Fruit fly (Drosophila melanogaster) whole organism, embryonic: Measurements from ENCODE around the gene Tsp2A.

ENCODE experiments used
- CG10543 ChIP-seq: fragments of 200-800 bp; sonication (Bioruptor generic); optimal IDR thresholded peaks from 3 replicates; lab custom pipeline; 2017; ENCODE audit warnings: missing biosample characterization, mild to moderate bottlenecking, missing genetic modification characterization, moderate library complexity
- CG10565 ChIP-seq: fragments of 200-800 bp; sonication (Bioruptor generic); optimal IDR thresholded peaks from 3 replicates; lab custom pipeline; 2016; ENCODE audit warnings: missing biosample characterization, mild to moderate bottlenecking, missing genetic modification characterization
- CG14710 ChIP-seq: fragments of 200-800 bp; sonication (Bioruptor generic); optimal IDR thresholded peaks from 3 replicates; lab custom pipeline; 2019; ENCODE audit warnings: missing biosample characterization, mild to moderate bottlenecking, missing genetic modification characterization, moderate library complexity
- CG14860 ChIP-seq: fragments of 200-800 bp; sonication (Bioruptor generic); IDR thresholded peaks from 3 replicates; pipeline ENCODE4 v1.3.6; 2022; ENCODE audit warnings: missing biosample characterization, missing genetic modification characterization; ENCODE audit not compliant: partially characterized antibody
- CG14965 ChIP-seq: fragments of 200-800 bp; sonication (Bioruptor generic); optimal IDR thresholded peaks from 2 replicates; lab custom pipeline; 2016; ENCODE audit warnings: missing biosample characterization, missing genetic modification characterization, borderline replicate concordance
- CG16779 ChIP-seq: fragments of 200-800 bp; sonication (Bioruptor generic); IDR thresholded peaks from 2 replicates; pipeline ENCODE4 v1.3.6; 2022; ENCODE audit warnings: missing biosample characterization, missing genetic modification characterization
- CG18262 ChIP-seq: fragments of 200-800 bp; optimal IDR thresholded peaks from 3 replicates; lab custom pipeline; 2019; ENCODE audit warnings: missing biosample characterization, mild to moderate bottlenecking, missing genetic modification characterization, moderate library complexity
- CG4360 ChIP-seq: fragments of 200-800 bp; sonication (Bioruptor generic); IDR thresholded peaks from 2 replicates; pipeline ENCODE4 v1.3.6; 2022; ENCODE audit warnings: missing biosample characterization, missing genetic modification characterization
- CG5180 ChIP-seq: fragments of 200-800 bp; sonication (Bioruptor generic); optimal IDR thresholded peaks from 3 replicates; lab custom pipeline; 2017; ENCODE audit warnings: missing biosample characterization, missing genetic modification characterization, mild to moderate bottlenecking, moderate library complexity, missing genetic modification reagents
- Deaf1 ChIP-seq: fragments of 200-800 bp; optimal IDR thresholded peaks from 3 replicates; lab custom pipeline; 2019; ENCODE audit warnings: missing biosample characterization, mild to moderate bottlenecking, missing genetic modification characterization, moderate library complexity
- Dref ChIP-seq: fragments of 200-800 bp; sonication (Bioruptor generic); IDR thresholded peaks from 2 replicates; pipeline ENCODE4 v1.3.6; 2022; ENCODE audit warnings: missing biosample characterization, missing genetic modification characterization
- GATAe ChIP-seq: fragments of 200-800 bp; sonication (Bioruptor generic); conservative IDR thresholded peaks from 2 replicates; pipeline ENCODE4 v1.3.6; 2022; ENCODE audit warnings: missing biosample characterization, missing genetic modification characterization
- HLH54F ChIP-seq: fragments of 200-800 bp; sonication (Bioruptor generic); optimal IDR thresholded peaks from 3 replicates; lab custom pipeline; 2016; ENCODE audit warnings: missing biosample characterization, missing genetic modification characterization
- HmgZ ChIP-seq: fragments of 200-800 bp; sonication (Bioruptor generic); optimal IDR thresholded peaks from 2 replicates; lab custom pipeline; 2018; ENCODE audit warnings: missing biosample characterization, mild to moderate bottlenecking, missing genetic modification characterization
- Mrtf ChIP-seq: fragments of 200-800 bp; sonication (Bioruptor generic); IDR thresholded peaks from 3 replicates; pipeline ENCODE4 v1.3.6; 2022; ENCODE audit warnings: missing biosample characterization, missing genetic modification characterization
- NFAT ChIP-seq: fragments of 200-800 bp; sonication (Bioruptor generic); IDR thresholded peaks from 2 replicates; pipeline ENCODE4 v1.3.6; 2022; ENCODE audit warnings: missing biosample characterization, missing genetic modification characterization
- ap ChIP-seq: fragments of 200-800 bp; sonication (Bioruptor generic); IDR thresholded peaks from 2 replicates; pipeline ENCODE4 v1.3.6; 2022; ENCODE audit warnings: missing biosample characterization, missing genetic modification characterization
- bowl ChIP-seq: fragments of 200-800 bp; sonication (Bioruptor generic); IDR thresholded peaks from 2 replicates; pipeline ENCODE4 v1.3.6; 2022; ENCODE audit warnings: missing biosample characterization, missing genetic modification characterization
- bsh ChIP-seq, 2 experiments: fragments of 200-800 bp; sonication (Bioruptor generic); optimal IDR thresholded peaks; 2 replicates each; lab custom pipeline; 2017 to 2018; ENCODE audit warnings: mild to moderate bottlenecking in 2 of 2, missing biosample characterization in 2 of 2, missing genetic modification characterization in 2 of 2, moderate library complexity in 1 of 2
- chinmo ChIP-seq: fragments of 200-800 bp; sonication (Bioruptor generic); IDR thresholded peaks from 4 replicates; pipeline ENCODE4 v1.3.6; 2022; ENCODE audit warnings: missing biosample characterization, missing genetic modification characterization; ENCODE audit not compliant: partially characterized antibody
- crol ChIP-seq: fragments of 200-800 bp; sonication (Bioruptor generic); IDR thresholded peaks from 2 replicates; pipeline ENCODE4 v1.3.6; 2022; ENCODE audit warnings: missing biosample characterization, missing genetic modification characterization
- da ChIP-seq: fragments of 200-800 bp; sonication (Bioruptor generic); optimal IDR thresholded peaks from 2 replicates; lab custom pipeline; 2016; ENCODE audit warnings: missing biosample characterization, missing genetic modification characterization
- dati ChIP-seq: fragments of 200-800 bp; sonication (Bioruptor generic); IDR thresholded peaks from 2 replicates; pipeline ENCODE4 v1.3.6; 2022; ENCODE audit warnings: missing biosample characterization, missing genetic modification characterization
- exex ChIP-seq: fragments of 200-800 bp; sonication (Bioruptor generic); optimal IDR thresholded peaks from 4 replicates; lab custom pipeline; 2018; ENCODE audit warnings: missing biosample characterization, mild to moderate bottlenecking, missing genetic modification characterization, moderate library complexity
- fd3F ChIP-seq: fragments of 200-800 bp; sonication (Bioruptor generic); optimal IDR thresholded peaks from 2 replicates; lab custom pipeline; 2018; ENCODE audit warnings: missing biosample characterization, mild to moderate bottlenecking, missing genetic modification characterization, moderate library complexity
- grn ChIP-seq: fragments of 200-800 bp; sonication (Bioruptor generic); optimal IDR thresholded peaks from 3 replicates; lab custom pipeline; 2017; ENCODE audit warnings: missing biosample characterization, missing genetic modification characterization
- jigr1 ChIP-seq: fragments of 200-800 bp; sonication (Bioruptor generic); IDR thresholded peaks from 3 replicates; pipeline ENCODE4 v1.3.6; 2022; ENCODE audit warnings: missing biosample characterization, missing genetic modification characterization
- kay ChIP-seq: fragments of 200-800 bp; sonication (Bioruptor generic); optimal IDR thresholded peaks from 2 replicates; lab custom pipeline; 2016; ENCODE audit warnings: missing biosample characterization, missing genetic modification characterization
- lab ChIP-seq: fragments of 200-800 bp; sonication (Bioruptor generic); optimal IDR thresholded peaks from 3 replicates; lab custom pipeline; 2017; ENCODE audit warnings: missing biosample characterization, missing genetic modification characterization, mild to moderate bottlenecking, moderate library complexity, missing genetic modification reagents
- mirr ChIP-seq: fragments of 200-800 bp; sonication (Bioruptor generic); optimal IDR thresholded peaks from 3 replicates; lab custom pipeline; 2018; ENCODE audit warnings: missing biosample characterization, mild to moderate bottlenecking, missing genetic modification characterization
- nom ChIP-seq: fragments of 200-800 bp; sonication (Bioruptor generic); optimal IDR thresholded peaks from 2 replicates; lab custom pipeline; 2017; ENCODE audit warnings: missing biosample characterization, missing genetic modification characterization, mild to moderate bottlenecking, moderate library complexity, missing genetic modification reagents
- oc ChIP-seq: fragments of 200-800 bp; sonication (Bioruptor generic); optimal IDR thresholded peaks from 2 replicates; lab custom pipeline; 2018; ENCODE audit warnings: missing biosample characterization, mild to moderate bottlenecking, missing genetic modification characterization, moderate library complexity
- otp ChIP-seq: fragments of 200-800 bp; sonication (Bioruptor generic); IDR thresholded peaks from 3 replicates; pipeline ENCODE4, ENCODE4 v1.3.6; 2022; ENCODE audit warnings: missing biosample characterization, missing genetic modification characterization
- pum ChIP-seq: fragments of 200-800 bp; sonication (Bioruptor generic); optimal IDR thresholded peaks from 2 replicates; lab custom pipeline; 2016; ENCODE audit warnings: missing biosample characterization, missing genetic modification characterization
- sd ChIP-seq: fragments of 200-800 bp; sonication (Bioruptor generic); optimal IDR thresholded peaks from 3 replicates; lab custom pipeline; 2018; ENCODE audit warnings: missing biosample characterization, mild to moderate bottlenecking, missing genetic modification characterization, moderate library complexity
- slou ChIP-seq: fragments of 200-800 bp; sonication (Bioruptor generic); optimal IDR thresholded peaks from 3 replicates; lab custom pipeline; 2016; ENCODE audit warnings: missing biosample characterization, missing genetic modification characterization
- sob ChIP-seq: fragments of 200-800 bp; sonication (Bioruptor generic); IDR thresholded peaks from 2 replicates; pipeline ENCODE4 v1.3.6; 2022; ENCODE audit warnings: missing biosample characterization, missing genetic modification characterization
- stwl ChIP-seq: fragments of 200-800 bp; sonication (Bioruptor generic); optimal IDR thresholded peaks from 3 replicates; lab custom pipeline; 2018; ENCODE audit warnings: missing biosample characterization, mild to moderate bottlenecking, missing genetic modification characterization, moderate library complexity
- sug ChIP-seq: fragments of 200-800 bp; optimal IDR thresholded peaks from 2 replicates; lab custom pipeline; 2019; ENCODE audit warnings: missing biosample characterization, mild to moderate bottlenecking, missing genetic modification characterization, moderate library complexity
- tll ChIP-seq, 2 experiments: fragments of 200-800 bp in 1 of 2; fragments of >200 bp in 1 of 2; sonication (Bioruptor generic) in 1 of 2; optimal IDR thresholded peaks; 2 replicates each; lab custom pipeline; 2017 to 2019; ENCODE audit warnings: missing biosample characterization in 2 of 2, missing genetic modification characterization in 2 of 2, mild to moderate bottlenecking in 1 of 2, moderate library complexity in 1 of 2
- toy ChIP-seq: fragments of 200-800 bp; sonication (Bioruptor generic); IDR thresholded peaks from 2 replicates; pipeline ENCODE4 v1.3.6; 2022; ENCODE audit warnings: missing biosample characterization, missing genetic modification characterization
- yki ChIP-seq: fragments of >200 bp; optimal IDR thresholded peaks from 3 replicates; lab custom pipeline; 2018

The Tsp2A gene

DNA sequence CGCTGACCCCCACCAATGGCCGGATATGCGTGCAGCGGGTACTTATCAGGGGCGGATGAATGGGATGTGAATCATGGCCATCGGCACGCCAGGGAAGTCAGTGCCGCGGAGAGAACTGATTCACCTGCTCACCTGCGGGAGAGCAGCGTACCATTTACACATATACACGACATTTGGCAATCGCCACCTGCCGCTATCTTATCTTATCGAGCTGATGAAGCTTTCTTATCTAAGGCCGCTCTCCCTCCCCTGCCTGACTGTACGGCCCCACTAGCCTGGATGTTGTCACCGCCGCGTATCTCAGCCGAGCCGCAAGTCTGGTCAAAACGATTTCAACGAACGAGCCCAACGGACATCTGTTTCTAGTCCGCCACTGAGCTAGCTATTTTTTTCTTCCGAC is at the start of gene Tsp2A:
TSS of gene Tsp2A (plus strand) at position 298 of the 400 bp plus-strand sequence.
- 0 out of 4 replicates have a peak, but pooled peaks have one; percentile 58 for TF ChIP-seq chinmo
- no peak for TF ChIP-seq yki (lab: Kevin White, UChicago)
- TF ChIP-seq dati (GFP tag; lab: Robert Waterston, UW) = no peak
- TF ChIP-seq grn (GFP tag; lab: Kevin White, UChicago) = peak; percentile 17
- 0 out of 2 replicates have a peak, but pooled peaks have one; percentile 2 for TF ChIP-seq Dref (GFP tag; lab: Robert Waterston, UW)
- TF ChIP-seq sd = peak; percentile 17
- TF ChIP-seq HmgZ (tag; lab: Kevin White, UChicago) = peak; percentile 9
- peak; percentile 20 for TF ChIP-seq exex (tag; lab: Kevin White, UChicago)
- no peak for TF ChIP-seq fd3F (GFP tag; lab: Kevin White, UChicago)
- TF ChIP-seq bsh (GFP tag; optimal IDR thresholded peaks at IDR 0.05; lab: Kevin White, UChicago) = no peak
- no peak for TF ChIP-seq CG10565 (GFP tag; lab: Kevin White, UChicago)
- TF ChIP-seq CG10543 (GFP tag; lab: Kevin White, UChicago) = peak; percentile 39
- peak; percentile 24 for TF ChIP-seq Deaf1
- TF ChIP-seq sob (GFP tag; lab: Robert Waterston, UW) = no peak
- TF ChIP-seq slou (GFP tag; lab: Kevin White, UChicago) = no peak
- TF ChIP-seq mirr = peak; percentile 53
- no peak for TF ChIP-seq da (GFP tag; lab: Kevin White, UChicago)
- no peak for TF ChIP-seq CG14710 (tag; lab: Kevin White, UChicago)
- TF ChIP-seq CG4360 (GFP tag; lab: Robert Waterston, UW) = no peak
- peak; percentile 18 for TF ChIP-seq kay (GFP tag; lab: Kevin White, UChicago)
- TF ChIP-seq nom = no peak
- no peak for TF ChIP-seq CG14965 (GFP tag; lab: Kevin White, UChicago)
- no peak for TF ChIP-seq HLH54F (GFP tag; lab: Kevin White, UChicago)
- no peak for TF ChIP-seq bowl (GFP tag; lab: Robert Waterston, UW)
- TF ChIP-seq otp (GFP tag; lab: Robert Waterston, UW) = no peak
- peak; percentile 99 for TF ChIP-seq GATAe
- no peak for TF ChIP-seq CG18262 (tag; lab: Kevin White, UChicago)
- TF ChIP-seq crol (GFP tag; lab: Robert Waterston, UW) = peak; percentile 76
- no peak for TF ChIP-seq Mrtf (GFP tag; lab: Robert Waterston, UW)
- no peak for TF ChIP-seq ap (GFP tag; lab: Robert Waterston, UW)
- peak; percentile 33 for TF ChIP-seq sug (tag; lab: Kevin White, UChicago)
- no peak for TF ChIP-seq jigr1 (GFP tag; lab: Robert Waterston, UW)
- peak; percentile 6 for TF ChIP-seq lab (GFP tag; lab: Kevin White, UChicago)
- TF ChIP-seq pum (GFP tag; lab: Kevin White, UChicago) = no peak

- no peak for TF ChIP-seq CG14965 (GFP tag; lab: Kevin White, UChicago)
- TF ChIP-seq tll (GFP tag; optimal IDR thresholded peaks at IDR 0.05; lab: Kevin White, UChicago) = no peak
- TF ChIP-seq CG16779 (GFP tag; lab: Robert Waterston, UW) = no peak
- TF ChIP-seq dati (GFP tag; lab: Robert Waterston, UW) = no peak
- TF ChIP-seq toy (GFP tag; lab: Robert Waterston, UW) = no peak
- TF ChIP-seq NFAT (GFP tag; lab: Robert Waterston, UW) = no peak
- TF ChIP-seq CG14860 (GFP tag; lab: Robert Waterston, UW) = no peak
- no peak for TF ChIP-seq oc (tag; lab: Kevin White, UChicago)
- no peak for TF ChIP-seq CG5180 (GFP tag; lab: Kevin White, UChicago)
- TF ChIP-seq lab (GFP tag; lab: Kevin White, UChicago) = no peak
- TF ChIP-seq stwl (tag; lab: Kevin White, UChicago) = no peak
- TF ChIP-seq, all 482 proteins: peak for 0
Observed at dm6 chrX:1298287-1298686, 48.1 kb upstream of the Tsp2A start, which contains the start of gene CG32811. CG32811 (minus strand) TSS chrX:1298387.
